ENCODE assay signal across 1 fruit fly cellular context in the genomic region with DNA sequence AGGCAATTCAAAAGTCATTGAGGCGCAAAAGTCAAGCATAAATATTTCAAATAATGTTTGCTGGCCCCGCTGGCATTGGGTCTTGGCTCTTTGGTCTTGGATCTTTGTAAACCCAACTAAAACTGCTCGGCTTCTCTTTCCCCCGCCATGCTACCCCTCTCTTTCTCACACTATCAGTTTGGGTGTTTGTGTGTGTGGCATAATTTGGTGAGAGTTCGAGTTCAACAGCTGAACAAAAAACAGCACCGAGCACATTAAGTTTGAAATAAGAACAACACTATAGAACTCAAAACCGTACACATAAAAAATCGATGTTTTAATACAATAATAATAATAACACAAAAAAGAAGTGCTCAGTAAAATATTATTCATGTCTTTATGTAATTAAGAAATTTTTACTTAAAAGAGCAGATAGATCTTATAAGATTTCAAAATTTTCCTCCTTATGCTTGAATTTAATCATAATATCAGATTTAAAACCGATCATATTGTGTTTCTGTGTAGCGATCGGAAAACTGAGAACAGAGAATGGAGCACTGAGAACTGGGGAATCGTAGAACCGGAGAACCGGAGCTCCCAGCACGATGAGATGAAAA.
TF ChIP-seq lines count a peak whose summit lies in the region.

No protein-coding gene starts in this region.

TF ChIP-seq in whole organism, embryonic, 481 proteins besides CTCF, POLR2A, EP300 and RAD21 (continued from another document):
- TF ChIP-seq sim (GFP tag; IDR thresholded peaks at IDR 0.05; lab: Robert Waterston, UW) (peak; percentile 62; the same call in 1 of the 2 replicates), ERR (GFP tag; optimal IDR thresholded peaks at IDR 0.05; lab: Kevin White, UChicago) (no peak), ems (GFP tag; optimal IDR thresholded peaks at IDR 0.05; lab: Kevin White, UChicago) (peak; percentile 33), CG7786 (GFP tag; optimal IDR thresholded peaks at IDR 0.05; lab: Kevin White, UChicago) (no peak), CG5953 (GFP tag; IDR thresholded peaks at IDR 0.05; lab: Robert Waterston, UW) (no peak), bcd (GFP tag; optimal IDR thresholded peaks at IDR 0.05; lab: Kevin White, UChicago) (peak; percentile 79), Max (GFP tag; optimal IDR thresholded peaks at IDR 0.05; lab: Kevin White, UChicago) (peak; percentile 68), CG2889 (GFP tag; IDR thresholded peaks at IDR 0.05; lab: Robert Waterston, UW) (peak; percentile 45; the same call in 2 of the 3 replicates), pho (GFP tag; optimal IDR thresholded peaks at IDR 0.05; lab: Kevin White, UChicago) (no peak), CG9932 (GFP tag; IDR thresholded peaks at IDR 0.05; lab: Robert Waterston, UW) (peak; percentile 76), pan (optimal IDR thresholded peaks at IDR 0.05; lab: Kevin White, UChicago) (no peak), pan (GFP tag; optimal IDR thresholded peaks at IDR 0.05 in 1 of 2, IDR thresholded peaks at IDR 0.05 in 1 of 2) (peak in 1 of 2 experiments; percentile 85), BEAF-32 (GFP tag; optimal IDR thresholded peaks at IDR 0.05; lab: Kevin White, UChicago) (no peak), chif (GFP tag; optimal IDR thresholded peaks at IDR 0.05; lab: Kevin White, UChicago) (peak; percentile 64 to 67), NfI (GFP tag; optimal IDR thresholded peaks at IDR 0.05; lab: Kevin White, UChicago) (peak; percentile 40), Eip74EF (GFP tag; optimal IDR thresholded peaks at IDR 0.05; lab: Kevin White, UChicago) (peak in 1 of 2 experiments; percentile 80), CG4360 (GFP tag; IDR thresholded peaks at IDR 0.05; lab: Robert Waterston, UW) (no peak), croc (GFP tag; conservative IDR thresholded peaks at IDR 0.05; lab: Robert Waterston, UW) (peak; percentile 73), Hr51 (GFP tag; optimal IDR thresholded peaks at IDR 0.05; lab: Kevin White, UChicago) (peak; percentile 16 to 88), Scr (GFP tag; IDR thresholded peaks at IDR 0.05; lab: Robert Waterston, UW; ENCODE audit: partially characterized antibody) (no peak), CG15514 (GFP tag; optimal IDR thresholded peaks at IDR 0.05; lab: Kevin White, UChicago) (peak; percentile 41), MTF-1 (GFP tag; optimal IDR thresholded peaks at IDR 0.05; lab: Kevin White, UChicago; ENCODE audit: borderline replicate concordance) (no peak), ssp (GFP tag; IDR thresholded peaks at IDR 0.05; lab: Robert Waterston, UW) (peak; percentile 72), PHDP (tag; optimal IDR thresholded peaks at IDR 0.05; lab: Kevin White, UChicago) (peak; percentile 86), so (GFP tag; IDR thresholded peaks at IDR 0.05; lab: Robert Waterston, UW) (peak; percentile 56; the same call in 1 of the 3 replicates), CG5180 (GFP tag; optimal IDR thresholded peaks at IDR 0.05; lab: Kevin White, UChicago) (peak; percentile 60), ewg (GFP tag; optimal IDR thresholded peaks at IDR 0.05; lab: Kevin White, UChicago) (peak; percentile 42), CG12942 (GFP tag; optimal IDR thresholded peaks at IDR 0.05; lab: Kevin White, UChicago) (peak; percentile 34), CG14014 (GFP tag; IDR thresholded peaks at IDR 0.05; lab: Robert Waterston, UW) (peak; percentile 56; the same call in 1 of the 2 replicates), Sin3A (optimal IDR thresholded peaks at IDR 0.05; lab: Kevin White, UChicago) (no peak), usp (GFP tag; optimal IDR thresholded peaks at IDR 0.05; lab: Kevin White, UChicago) (no peak), bab2 (GFP tag; optimal IDR thresholded peaks at IDR 0.05; lab: Kevin White, UChicago) (no peak), CG18011 (GFP tag; optimal IDR thresholded peaks at IDR 0.05; lab: Kevin White, UChicago) (peak; percentile 20), Sox100B (GFP tag; optimal IDR thresholded peaks at IDR 0.05; lab: Kevin White, UChicago) (peak; percentile 76), chn (GFP tag; optimal IDR thresholded peaks at IDR 0.05; lab: Kevin White, UChicago) (peak; percentile 44), CG3838 (GFP tag; optimal IDR thresholded peaks at IDR 0.05; lab: Kevin White, UChicago) (peak; percentile 50), CG16863 (GFP tag; optimal IDR thresholded peaks at IDR 0.05; lab: Kevin White, UChicago) (peak; percentile 16), CG8944 (GFP tag; optimal IDR thresholded peaks at IDR 0.05; lab: Kevin White, UChicago) (no peak), CG12744 (GFP tag; optimal IDR thresholded peaks at IDR 0.05; lab: Kevin White, UChicago) (no peak), gcm (GFP tag; optimal IDR thresholded peaks at IDR 0.05; lab: Kevin White, UChicago) (peak; percentile 85), Dref (GFP tag; IDR thresholded peaks at IDR 0.05; lab: Robert Waterston, UW) (no peak), nmo (GFP tag; optimal IDR thresholded peaks at IDR 0.05; lab: Kevin White, UChicago) (peak; percentile 90), yki (optimal IDR thresholded peaks at IDR 0.05; lab: Kevin White, UChicago) (no peak), hb (GFP tag; IDR thresholded peaks at IDR 0.05; lab: Robert Waterston, UW; ENCODE audit: partially characterized antibody) (no peak), dmrt99B (tag; optimal IDR thresholded peaks at IDR 0.05; lab: Kevin White, UChicago) (peak; percentile 84), oc (tag; optimal IDR thresholded peaks at IDR 0.05; lab: Kevin White, UChicago) (peak; percentile 81), tin (GFP tag; optimal IDR thresholded peaks at IDR 0.05; lab: Kevin White, UChicago) (peak; percentile 71), CG1529 (GFP tag; optimal IDR thresholded peaks at IDR 0.05; lab: Kevin White, UChicago) (peak; percentile 55), CG13424 (tag; optimal IDR thresholded peaks at IDR 0.05; lab: Kevin White, UChicago) (peak; percentile 84), CG10321 (GFP tag; IDR thresholded peaks at IDR 0.05; lab: Robert Waterston, UW) (0 out of 2 replicates have a peak, but pooled peaks have one; percentile 16), CG34422 (GFP tag; IDR thresholded peaks at IDR 0.05; lab: Robert Waterston, UW) (peak; percentile 85), CG18619 (GFP tag; optimal IDR thresholded peaks at IDR 0.05; lab: Kevin White, UChicago) (peak; percentile 58), gcm2 (GFP tag; optimal IDR thresholded peaks at IDR 0.05; lab: Kevin White, UChicago) (no peak), CG11398 (GFP tag; optimal IDR thresholded peaks at IDR 0.05; lab: Kevin White, UChicago) (no peak), CG4854 (GFP tag; optimal IDR thresholded peaks at IDR 0.05; lab: Kevin White, UChicago) (peak; percentile 42), TFAM (GFP tag; optimal IDR thresholded peaks at IDR 0.05; lab: Kevin White, UChicago) (peak; percentile 1), zen (tag; optimal IDR thresholded peaks at IDR 0.05; lab: Kevin White, UChicago) (peak; percentile 48), chm (GFP tag; IDR thresholded peaks at IDR 0.05; lab: Robert Waterston, UW) (peak; percentile 19; the same call in 1 of the 2 replicates), CG8924 (tag; optimal IDR thresholded peaks at IDR 0.05; lab: Kevin White, UChicago) (peak; percentile 93), Bdp1 (GFP tag; optimal IDR thresholded peaks at IDR 0.05; lab: Kevin White, UChicago) (no peak), dpn (GFP tag; optimal IDR thresholded peaks at IDR 0.05; lab: Kevin White, UChicago) (peak; percentile 6 to 70), CG31388 (GFP tag; optimal IDR thresholded peaks at IDR 0.05; lab: Kevin White, UChicago) (peak; percentile 39), run (tag; optimal IDR thresholded peaks at IDR 0.05; lab: Kevin White, UChicago) (peak; percentile 60), exex (tag; optimal IDR thresholded peaks at IDR 0.05; lab: Kevin White, UChicago) (peak; percentile 34), CG34376 (GFP tag; optimal IDR thresholded peaks at IDR 0.05; lab: Kevin White, UChicago) (no peak), CG10979 (tag; optimal IDR thresholded peaks at IDR 0.05; lab: Kevin White, UChicago) (peak; percentile 94), CG10462 (GFP tag; optimal IDR thresholded peaks at IDR 0.05; lab: Kevin White, UChicago) (peak; percentile 22), CG4424 (GFP tag; optimal IDR thresholded peaks at IDR 0.05; lab: Kevin White, UChicago) (peak; percentile 81), Xrp1 (GFP tag; IDR thresholded peaks at IDR 0.05; lab: Robert Waterston, UW) (peak; percentile 91), CG11695 (GFP tag; IDR thresholded peaks at IDR 0.05; lab: Robert Waterston, UW) (peak; percentile 80), CG14710 (tag; optimal IDR thresholded peaks at IDR 0.05; lab: Kevin White, UChicago) (peak; percentile 93), CG12769 (tag; optimal IDR thresholded peaks at IDR 0.05; lab: Kevin White, UChicago) (peak; percentile 72), B-H1 (GFP tag; IDR thresholded peaks at IDR 0.05; lab: Robert Waterston, UW) (peak; percentile 64), Myb (GFP tag; optimal IDR thresholded peaks at IDR 0.05; lab: Kevin White, UChicago) (no peak), CG8281 (tag; optimal IDR thresholded peaks at IDR 0.05; lab: Kevin White, UChicago) (peak; percentile 42), CG4820 (GFP tag; optimal IDR thresholded peaks at IDR 0.05; lab: Kevin White, UChicago) (peak; percentile 69), CG12659 (GFP tag; optimal IDR thresholded peaks at IDR 0.05; lab: Kevin White, UChicago) (peak; percentile 68), da (GFP tag; optimal IDR thresholded peaks at IDR 0.05; lab: Kevin White, UChicago) (no peak), az2 (GFP tag; optimal IDR thresholded peaks at IDR 0.05; lab: Kevin White, UChicago) (peak; percentile 78), CG8765 (GFP tag; IDR thresholded peaks at IDR 0.05; lab: Robert Waterston, UW) (0 out of 2 replicates have a peak, but pooled peaks have one; percentile 33), Nf-YA (GFP tag; IDR thresholded peaks at IDR 0.05; lab: Robert Waterston, UW) (peak; percentile 35; the same call in 1 of the 2 replicates), luna (GFP tag; optimal IDR thresholded peaks at IDR 0.05; lab: Kevin White, UChicago) (no peak), CG6683 (GFP tag; optimal IDR thresholded peaks at IDR 0.05; lab: Kevin White, UChicago) (peak; percentile 64), CG18599 (GFP tag; optimal IDR thresholded peaks at IDR 0.05; lab: Kevin White, UChicago) (peak; percentile 84), Blimp-1 (GFP tag; optimal IDR thresholded peaks at IDR 0.05; lab: Kevin White, UChicago) (peak; percentile 88), crol (GFP tag; IDR thresholded peaks at IDR 0.05; lab: Robert Waterston, UW) (peak; percentile 81), tna (GFP tag; IDR thresholded peaks at IDR 0.05; lab: Robert Waterston, UW; ENCODE audit: partially characterized antibody) (no peak), org-1 (GFP tag; optimal IDR thresholded peaks at IDR 0.05; lab: Kevin White, UChicago) (peak; percentile 65), Hsf (GFP tag; optimal IDR thresholded peaks at IDR 0.05; lab: Kevin White, UChicago) (peak; percentile 68), Vsx1 (GFP tag; optimal IDR thresholded peaks at IDR 0.05; lab: Kevin White, UChicago) (peak; percentile 30), Mes4 (GFP tag; optimal IDR thresholded peaks at IDR 0.05; lab: Kevin White, UChicago) (peak; percentile 4), CG15601 (tag; optimal IDR thresholded peaks at IDR 0.05; lab: Kevin White, UChicago) (peak; percentile 88), Atf6 (GFP tag; IDR thresholded peaks at IDR 0.05; lab: Robert Waterston, UW) (peak; percentile 83), Gug (GFP tag; IDR thresholded peaks at IDR 0.05; lab: Robert Waterston, UW) (peak; percentile 20; the same call in 2 of the 4 replicates), seq (GFP tag; IDR thresholded peaks at IDR 0.05; lab: Robert Waterston, UW) (0 out of 2 replicates have a peak, but pooled peaks have one; percentile 37), CG5245 (GFP tag; optimal IDR thresholded peaks at IDR 0.05; lab: Kevin White, UChicago) (peak; percentile 52), ken (GFP tag; IDR thresholded peaks at IDR 0.05; lab: Robert Waterston, UW) (no peak; the same call in 2 of the 3 replicates), CG10267 (tag; optimal IDR thresholded peaks at IDR 0.05; lab: Kevin White, UChicago) (peak; percentile 89), CG17912 (GFP tag; optimal IDR thresholded peaks at IDR 0.05; lab: Kevin White, UChicago) (no peak), Dad (GFP tag; optimal IDR thresholded peaks at IDR 0.05; lab: Kevin White, UChicago) (peak; percentile 21), ap (GFP tag; IDR thresholded peaks at IDR 0.05; lab: Robert Waterston, UW) (peak; percentile 71), kni (GFP tag; optimal IDR thresholded peaks at IDR 0.05; lab: Kevin White, UChicago) (peak; percentile 44), CG17361 (GFP tag; IDR thresholded peaks at IDR 0.05; lab: Robert Waterston, UW) (peak; percentile 94), CG6272 (GFP tag; IDR thresholded peaks at IDR 0.05; lab: Robert Waterston, UW) (peak; percentile 68), E2f2 (GFP tag; IDR thresholded peaks at IDR 0.05; lab: Robert Waterston, UW) (peak; percentile 61; the same call in 1 of the 2 replicates), Awh (GFP tag; IDR thresholded peaks at IDR 0.05; lab: Robert Waterston, UW) (peak; percentile 65; the same call in 1 of the 2 replicates), CG31441 (GFP tag; IDR thresholded peaks at IDR 0.05; lab: Robert Waterston, UW) (peak; percentile 90), scrt (GFP tag; optimal IDR thresholded peaks at IDR 0.05; lab: Kevin White, UChicago) (peak; percentile 67), CG42726 (GFP tag; IDR thresholded peaks at IDR 0.05; lab: Robert Waterston, UW; ENCODE audit: partially characterized antibody) (no peak), HHEX (GFP tag; optimal IDR thresholded peaks at IDR 0.05; lab: Kevin White, UChicago) (peak; percentile 79), nerfin-1 (tag; optimal IDR thresholded peaks at IDR 0.05; lab: Kevin White, UChicago) (peak; percentile 73), CG2875 (GFP tag; optimal IDR thresholded peaks at IDR 0.05; lab: Kevin White, UChicago) (peak; percentile 34), Ravus (GFP tag; IDR thresholded peaks at IDR 0.05; lab: Robert Waterston, UW) (peak; percentile 44), rib (GFP tag; IDR thresholded peaks at IDR 0.05; lab: Robert Waterston, UW) (no peak), Hey (tag; optimal IDR thresholded peaks at IDR 0.05; lab: Kevin White, UChicago) (no peak), HmgD (GFP tag; optimal IDR thresholded peaks at IDR 0.05; lab: Kevin White, UChicago) (no peak), MBD-R2 (GFP tag; IDR thresholded peaks at IDR 0.05; lab: Robert Waterston, UW) (peak; percentile 27; the same call in 1 of the 2 replicates)
